Fruit fly (Drosophila melanogaster): ENCODE data around the gene Ste12DOR.

Gene Ste12DOR

dm6 chrX:14038023-14038422 is 38.0 kb downstream of the Ste12DOR start (continued):
- TF ChIP-seq CG8632 (GFP tag; optimal IDR thresholded peaks at IDR 0.05) (peak; percentile 54), Lpt (GFP tag; optimal IDR thresholded peaks at IDR 0.05) (peak; percentile 77), CG6792 (GFP tag; optimal IDR thresholded peaks at IDR 0.05) (peak; percentile 44), CG15336 (GFP tag; IDR thresholded peaks at IDR 0.05) (peak; percentile 57), CG8319 (GFP tag; optimal IDR thresholded peaks at IDR 0.05) (peak; percentile 52), dsx (GFP tag; optimal IDR thresholded peaks at IDR 0.05; ENCODE audit: poor library complexity, severe bottlenecking) (peak; percentile 54), CG6854 (GFP tag; optimal IDR thresholded peaks at IDR 0.05) (peak; percentile 77)
